Worm (Caenorhabditis elegans) whole organism, L1 larva: Measurements from ENCODE around the gene C25G4.8.

Source experiments
- C16A3.4 ChIP-seq: fragments of 150-350 bp; optimal IDR thresholded peaks from 2 replicates; lab custom pipeline; 2014; ENCODE audit warnings: missing biosample characterization, missing genetic modification characterization
- Y116A8C.19 ChIP-seq: sonication (generic microtip); optimal IDR thresholded peaks from 2 replicates; lab custom pipeline; 2016; ENCODE audit warnings: missing compliant biosample characterization, missing genetic modification characterization, borderline replicate concordance
- aha-1 ChIP-seq: fragments of 150-350 bp; optimal IDR thresholded peaks from 2 replicates; lab custom pipeline; 2014; ENCODE audit warnings: missing biosample characterization, missing genetic modification characterization
- aly-2 ChIP-seq: fragments of 150-350 bp; optimal IDR thresholded peaks from 2 replicates; lab custom pipeline; 2014; ENCODE audit warnings: missing biosample characterization, missing genetic modification characterization
- ceh-63 ChIP-seq: fragments of 200-800 bp; sonication (Bioruptor generic); optimal IDR thresholded peaks from 2 replicates; lab custom pipeline; 2018; ENCODE audit warnings: mild to moderate bottlenecking, missing genetic modification characterization, missing compliant biosample characterization
- ceh-8 ChIP-seq: fragments of 200-800 bp; sonication (Bioruptor generic); optimal IDR thresholded peaks from 2 replicates; lab custom pipeline; 2018; ENCODE audit warnings: mild to moderate bottlenecking, missing genetic modification characterization, moderate library complexity, missing compliant biosample characterization
- ceh-82 ChIP-seq, 3 experiments: fragments of 150-350 bp in 1 of 3; sonication (generic microtip) in 2 of 3; optimal IDR thresholded peaks; 2 replicates each; lab custom pipeline; 2014 to 2017; ENCODE audit warnings: missing biosample characterization in 3 of 3, missing genetic modification characterization in 3 of 3
- ceh-90 ChIP-seq: sonication (generic microtip); optimal IDR thresholded peaks from 2 replicates; lab custom pipeline; 2016; ENCODE audit warnings: missing genetic modification characterization, missing compliant biosample characterization
- dpl-1 ChIP-seq, 3 experiments: fragments of 150-350 bp in 2 of 3; sonication (generic microtip) in 1 of 3; optimal IDR thresholded peaks; 2 replicates each; lab custom pipeline; 2014 to 2017; ENCODE audit warnings: missing biosample characterization in 3 of 3, missing genetic modification characterization in 3 of 3, missing genetic modification reagents in 3 of 3
- efl-1 ChIP-seq, 4 experiments: fragments of 150-350 bp; optimal IDR thresholded peaks in 3 of 4; peaks in 1 of 4; 1 replicate in 1 of 4; 2 replicates in 3 of 4; lab custom pipeline; 2014; ENCODE audit warnings: missing biosample characterization in 2 of 4, missing genetic modification characterization in 2 of 4, missing genetic modification reagents in 2 of 4
- elt-2 ChIP-seq: sonication (generic microtip); optimal IDR thresholded peaks from 2 replicates; lab custom pipeline; 2016; ENCODE audit warnings: missing genetic modification characterization, mild to moderate bottlenecking, inconsistent platforms, missing compliant biosample characterization, missing genetic modification reagents
- elt-3 ChIP-seq, 6 experiments: fragments of 150-350 bp in 1 of 6; sonication (generic microtip); optimal IDR thresholded peaks; 2 replicates each; lab custom pipeline; 2017 to 2018; ENCODE audit warnings: missing biosample characterization in 6 of 6, missing genetic modification characterization in 6 of 6, inconsistent platforms in 1 of 6
- fkh-10 ChIP-seq: sonication (generic microtip); optimal IDR thresholded peaks from 2 replicates; lab custom pipeline; 2017; ENCODE audit warnings: missing biosample characterization, missing genetic modification reagents, missing genetic modification characterization
- fos-1 ChIP-seq: fragments of 150-350 bp; optimal IDR thresholded peaks from 2 replicates; lab custom pipeline; 2014; ENCODE audit warnings: missing biosample characterization, missing genetic modification characterization
- lin-14 ChIP-seq: fragments of 200-800 bp; sonication (Bioruptor generic); optimal IDR thresholded peaks from 2 replicates; lab custom pipeline; 2018; ENCODE audit warnings: mild to moderate bottlenecking, missing genetic modification characterization, moderate library complexity, missing compliant biosample characterization
- lin-35 ChIP-seq, 2 experiments: fragments of 150-350 bp; optimal IDR thresholded peaks; 2 replicates each; lab custom pipeline; 2014; ENCODE audit warnings: missing biosample characterization in 2 of 2, missing genetic modification characterization in 2 of 2, missing genetic modification reagents in 2 of 2
- lir-3 ChIP-seq: sonication (generic microtip); optimal IDR thresholded peaks from 2 replicates; lab custom pipeline; 2016; ENCODE audit warnings: mild to moderate bottlenecking, missing genetic modification characterization, moderate library complexity, missing compliant biosample characterization; ENCODE audit not compliant: poor library complexity
- lsy-2 ChIP-seq, 2 experiments: fragments of 150-350 bp; optimal IDR thresholded peaks; 2 replicates each; lab custom pipeline; 2014; ENCODE audit warnings: missing biosample characterization in 2 of 2, missing genetic modification characterization in 2 of 2
- mdl-1 ChIP-seq, 2 experiments: fragments of 150-350 bp; optimal IDR thresholded peaks; 2 replicates each; lab custom pipeline; 2014 to 2017; ENCODE audit warnings: missing biosample characterization in 2 of 2, missing genetic modification characterization in 2 of 2, inconsistent platforms in 1 of 2
- mep-1 ChIP-seq: fragments of 150-350 bp; optimal IDR thresholded peaks from 2 replicates; lab custom pipeline; 2014; ENCODE audit warnings: missing biosample characterization, missing genetic modification characterization
- nhr-12 ChIP-seq: sonication (generic microtip); optimal IDR thresholded peaks from 2 replicates; lab custom pipeline; 2017; ENCODE audit warnings: missing biosample characterization, missing genetic modification characterization
- nhr-19 ChIP-seq: fragments of 200-800 bp; sonication (Bioruptor generic); conservative IDR thresholded peaks from 2 replicates; pipeline ENCODE4 v1.3.6; 2022; ENCODE audit warnings: missing genetic modification characterization, missing compliant biosample characterization
- nhr-20 ChIP-seq: sonication (generic microtip); optimal IDR thresholded peaks from 2 replicates; lab custom pipeline; 2016; ENCODE audit warnings: mild to moderate bottlenecking, missing genetic modification characterization, missing compliant biosample characterization
- nhr-47 ChIP-seq: sonication (generic microtip); optimal IDR thresholded peaks from 2 replicates; lab custom pipeline; 2016; ENCODE audit warnings: mild to moderate bottlenecking, missing genetic modification characterization, moderate library complexity, missing compliant biosample characterization
- nhr-71 ChIP-seq: sonication (generic microtip); optimal IDR thresholded peaks from 2 replicates; lab custom pipeline; 2016; ENCODE audit warnings: mild to moderate bottlenecking, missing genetic modification characterization, moderate library complexity, missing compliant biosample characterization
- nhr-76 ChIP-seq: sonication (generic microtip); optimal IDR thresholded peaks from 2 replicates; lab custom pipeline; 2017; ENCODE audit warnings: missing biosample characterization, missing genetic modification characterization
- nhr-77 ChIP-seq: fragments of 150-350 bp; optimal IDR thresholded peaks from 2 replicates; lab custom pipeline; 2014; ENCODE audit warnings: missing biosample characterization, missing genetic modification characterization
- nhr-85 ChIP-seq: sonication (generic microtip); peaks from one replicate; lab custom pipeline; 2016; ENCODE audit warnings: missing genetic modification characterization, inconsistent platforms, missing compliant biosample characterization
- pax-3 ChIP-seq: fragments of 200-800 bp; sonication (Bioruptor generic); optimal IDR thresholded peaks from 2 replicates; lab custom pipeline; 2018; ENCODE audit warnings: mild to moderate bottlenecking, missing genetic modification characterization, moderate library complexity, missing compliant biosample characterization
- snu-23 ChIP-seq: sonication (generic microtip); optimal IDR thresholded peaks from 2 replicates; lab custom pipeline; 2016; ENCODE audit warnings: missing genetic modification characterization, missing compliant biosample characterization
- sptf-1 ChIP-seq: fragments of 150-350 bp; optimal IDR thresholded peaks from 2 replicates; lab custom pipeline; 2014; ENCODE audit warnings: missing biosample characterization, missing genetic modification characterization
- sup-37 ChIP-seq: fragments of 200-800 bp; sonication (Bioruptor generic); optimal IDR thresholded peaks from 2 replicates; lab custom pipeline; 2018; ENCODE audit warnings: mild to moderate bottlenecking, missing genetic modification characterization, missing compliant biosample characterization
- swsn-7 ChIP-seq: sonication (generic microtip); optimal IDR thresholded peaks from 2 replicates; lab custom pipeline; 2016; ENCODE audit warnings: missing genetic modification characterization, missing compliant biosample characterization
- tbx-2 ChIP-seq: sonication (generic microtip); optimal IDR thresholded peaks from 2 replicates; lab custom pipeline; 2016; ENCODE audit warnings: missing genetic modification characterization, missing compliant biosample characterization
- unc-86 ChIP-seq: sonication (generic microtip); optimal IDR thresholded peaks from 2 replicates; lab custom pipeline; 2016; ENCODE audit warnings: missing genetic modification characterization, missing compliant biosample characterization
- unc-98 ChIP-seq: fragments of 200-800 bp; sonication (Bioruptor generic); IDR thresholded peaks from 2 replicates; pipeline ENCODE4 v1.3.6; 2022; ENCODE audit warnings: missing genetic modification characterization, missing compliant biosample characterization
- vab-15 ChIP-seq: sonication (generic microtip); optimal IDR thresholded peaks from 2 replicates; lab custom pipeline; 2017; ENCODE audit warnings: missing genotype, mild to moderate bottlenecking, missing genetic modification characterization, missing compliant biosample characterization
- xbp-1 ChIP-seq: sonication (generic microtip); optimal IDR thresholded peaks from 2 replicates; lab custom pipeline; 2016; ENCODE audit warnings: missing genetic modification characterization, missing compliant biosample characterization
- zip-4 ChIP-seq: fragments of 200-800 bp; sonication (Bioruptor generic); optimal IDR thresholded peaks from 2 replicates; lab custom pipeline; 2018; ENCODE audit warnings: mild to moderate bottlenecking, missing genetic modification characterization, moderate library complexity, missing compliant biosample characterization

Gene C25G4.8

ce11 chrIV:12427687-12428284, 35.5 kb downstream of the C25G4.8 start:
- no peak for TF ChIP-seq vab-15
- peak; percentile 48 for TF ChIP-seq ceh-8 (GFP tag; lab: Kevin White, UChicago)
- no peak for TF ChIP-seq snu-23 (GFP tag; lab: Kevin White, UChicago)

DNA sequence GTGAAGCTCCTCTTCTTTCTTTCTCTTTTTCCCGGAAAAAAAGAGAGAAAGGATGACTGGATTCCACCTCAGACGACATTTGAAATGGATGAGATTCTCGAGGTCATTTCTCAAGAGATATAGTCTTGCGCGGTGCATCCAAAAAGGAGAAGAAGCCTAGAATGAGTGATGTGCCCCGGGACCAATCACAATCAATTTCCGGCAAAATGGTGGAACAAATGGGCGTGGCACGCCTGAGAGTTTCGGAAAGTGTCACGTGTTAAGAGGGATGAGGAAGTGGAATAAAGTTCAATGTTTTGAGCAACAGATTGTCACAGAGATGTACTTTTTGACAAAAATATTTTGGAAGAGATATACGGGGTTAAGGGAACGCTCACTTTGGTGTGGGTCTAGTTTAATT, 37.7 kb downstream of the C25G4.8 start:
- no peak for TF ChIP-seq Y116A8C.19 (tag; lab: Kevin White, UChicago)
- TF ChIP-seq efl-1 (optimal IDR thresholded peaks at IDR 0.05; lab: Kevin White, UChicago), result no peak
- TF ChIP-seq efl-1 (GFP tag; optimal IDR thresholded peaks at IDR 0.05 in 1 of 2; lab: Kevin White, UChicago), result peak in 1 of 2 experiments; percentile 56
- TF ChIP-seq lin-14 (GFP tag; lab: Kevin White, UChicago), result peak; percentile 68

DNA sequence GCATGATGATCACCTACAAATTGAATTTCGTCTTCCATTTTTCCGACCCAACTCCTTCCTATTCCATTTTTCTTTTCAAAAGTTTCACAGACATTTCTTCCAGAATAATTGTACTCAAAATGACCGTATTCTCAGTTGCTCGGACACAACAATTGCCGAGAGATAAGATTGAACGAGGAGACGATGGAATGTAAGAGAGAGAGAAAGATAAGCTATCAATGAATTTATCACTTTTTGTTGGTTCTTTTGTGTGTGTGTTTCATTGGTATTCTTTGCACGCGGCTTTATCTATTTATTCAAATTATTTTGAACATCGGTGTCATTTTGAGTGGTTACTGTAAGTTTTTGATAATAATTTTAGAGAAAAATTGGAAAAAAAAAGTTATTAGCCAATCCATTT, 42.8 kb downstream of the C25G4.8 start, which contains the start of gene ugt-65:
Gene ugt-65, plus strand, starts transcription at position 229 of the 400 bp plus-strand sequence.
- no peak for TF ChIP-seq nhr-76 (tag; lab: Kevin White, UChicago)
- TF ChIP-seq efl-1 (optimal IDR thresholded peaks at IDR 0.05; lab: Kevin White, UChicago), result no peak
- TF ChIP-seq efl-1 (GFP tag; optimal IDR thresholded peaks at IDR 0.05 in 1 of 2; lab: Kevin White, UChicago), result peak in 1 of 2 experiments; percentile 90
- TF ChIP-seq aha-1 (tag; lab: Kevin White, UChicago), result no peak
- peak; percentile 38 for TF ChIP-seq lin-14 (GFP tag; lab: Kevin White, UChicago)
- TF ChIP-seq elt-2 (tag; lab: Kevin White, UChicago), result peak; percentile 85
- no peak for TF ChIP-seq unc-86

- TF ChIP-seq lin-14 (GFP tag; lab: Kevin White, UChicago), result peak; percentile 74
- TF ChIP-seq sup-37 (GFP tag; lab: Kevin White, UChicago), result no peak
- no peak for TF ChIP-seq ceh-8 (GFP tag; lab: Kevin White, UChicago)
- no peak for TF ChIP-seq nhr-71
- no peak for TF ChIP-seq aha-1 (tag; lab: Kevin White, UChicago)
- TF ChIP-seq unc-98 (GFP tag; lab: Robert Waterston, UW), result no peak
- no peak for TF ChIP-seq fos-1
- TF ChIP-seq fkh-10 (GFP tag; lab: Kevin White, UChicago), result peak; percentile 74
- no peak for TF ChIP-seq sptf-1
- no peak for TF ChIP-seq nhr-12
- no peak for TF ChIP-seq dpl-1 (GFP tag; optimal IDR thresholded peaks at IDR 0.05; lab: Kevin White, UChicago)
- TF ChIP-seq snu-23 (GFP tag; lab: Kevin White, UChicago), result no peak
Measured at ce11 chrIV:12419291-12419690, 44.0 kb downstream of the C25G4.8 start.

- peak; percentile 72 for TF ChIP-seq nhr-85 (tag; lab: Kevin White, UChicago)
- TF ChIP-seq nhr-19 (GFP tag; lab: Robert Waterston, UW), result peak; percentile 22; the same call in 1 of the 2 replicates
- TF ChIP-seq nhr-20 (tag; lab: Kevin White, UChicago), result peak; percentile 50
- peak; percentile 41 for TF ChIP-seq C16A3.4 (tag; lab: Kevin White, UChicago)
- no peak for TF ChIP-seq pax-3 (tag; lab: Kevin White, UChicago)
- peak; percentile 29 for TF ChIP-seq tbx-2 (tag; lab: Kevin White, UChicago)
- TF ChIP-seq mep-1 (tag; lab: Kevin White, UChicago), result peak; percentile 21
- peak; percentile 49 for TF ChIP-seq nhr-47 (tag; lab: Kevin White, UChicago)
- peak; percentile 27 for TF ChIP-seq lir-3 (tag; lab: Kevin White, UChicago)
- peak; percentile 24 for TF ChIP-seq xbp-1 (tag; lab: Kevin White, UChicago)
- TF ChIP-seq lin-14 (GFP tag; lab: Kevin White, UChicago), result peak; percentile 62
- peak in 1 of 3 experiments; percentile 8 for TF ChIP-seq ceh-82 (tag; optimal IDR thresholded peaks at IDR 0.05; lab: Kevin White, UChicago)
- peak; percentile 62 for TF ChIP-seq snu-23 (GFP tag; lab: Kevin White, UChicago)
- TF ChIP-seq zip-4, result peak; percentile 18
- peak; percentile 30 for TF ChIP-seq elt-2 (tag; lab: Kevin White, UChicago)
- TF ChIP-seq lin-35 (GFP tag; optimal IDR thresholded peaks at IDR 0.05; lab: Kevin White, UChicago), result peak; percentile 25 to 69
- peak in 2 of 3 experiments; percentile 16 to 27 for TF ChIP-seq dpl-1 (GFP tag; optimal IDR thresholded peaks at IDR 0.05; lab: Kevin White, UChicago)
- TF ChIP-seq lsy-2 (tag; optimal IDR thresholded peaks at IDR 0.05; lab: Kevin White, UChicago), result peak; percentile 30 to 62
- TF ChIP-seq unc-86, result no peak
- peak; percentile 28 for TF ChIP-seq nhr-77 (tag; lab: Kevin White, UChicago)
- no peak for TF ChIP-seq ceh-90
- peak in 1 of 2 experiments; percentile 40 for TF ChIP-seq mdl-1 (tag; optimal IDR thresholded peaks at IDR 0.05; lab: Kevin White, UChicago)
- peak; percentile 34 for TF ChIP-seq swsn-7 (tag; lab: Kevin White, UChicago)
- TF ChIP-seq unc-98 (GFP tag; lab: Robert Waterston, UW), result 0 out of 2 replicates have a peak, but pooled peaks have one; percentile 7
- no peak for TF ChIP-seq aly-2
- TF ChIP-seq elt-3 (tag; optimal IDR thresholded peaks at IDR 0.05; lab: Kevin White, UChicago), result peak in 1 of 6 experiments; percentile 43
- no peak for TF ChIP-seq ceh-63 (GFP tag; lab: Kevin White, UChicago)
Measured at ce11 chrIV:12417536-12418195, 45.6 kb downstream of the C25G4.8 start, which contains the start of gene F08G5.3. TSS of gene F08G5.3 (minus strand) at chrIV:12417586.
